Fruit fly (Drosophila melanogaster) whole organism, embryonic: ENCODE measurements around the gene CG12075.

Experiments
- CG8388 ChIP-seq: fragments of 200-800 bp; sonication (Bioruptor generic); optimal IDR thresholded peaks from 2 replicates; lab custom pipeline; 2019; ENCODE audit warnings: missing biosample characterization, mild to moderate bottlenecking, missing genetic modification characterization, moderate library complexity
- Optix ChIP-seq: fragments of 200-800 bp; sonication (Bioruptor generic); IDR thresholded peaks from 3 replicates; pipeline ENCODE4 v1.3.6; 2022; ENCODE audit warnings: missing biosample characterization, missing genetic modification characterization
- Sox102F ChIP-seq: fragments of 200-800 bp; sonication (Bioruptor generic); optimal IDR thresholded peaks from 2 replicates; lab custom pipeline; 2018; ENCODE audit warnings: missing biosample characterization, mild to moderate bottlenecking, missing genetic modification characterization, moderate library complexity
- bcd ChIP-seq: fragments of 200-800 bp; sonication (Bioruptor generic); optimal IDR thresholded peaks from 2 replicates; lab custom pipeline; 2017; ENCODE audit warnings: missing biosample characterization, mild to moderate bottlenecking, missing genetic modification characterization
- jing ChIP-seq: fragments of 200-800 bp; sonication (Bioruptor generic); optimal IDR thresholded peaks from 2 replicates; lab custom pipeline; 2018; ENCODE audit warnings: missing biosample characterization, mild to moderate bottlenecking, missing genetic modification characterization
- pb ChIP-seq: fragments of 200-800 bp; sonication (Bioruptor generic); optimal IDR thresholded peaks from 3 replicates; lab custom pipeline; 2016; ENCODE audit warnings: missing biosample characterization, missing genetic modification characterization
- stc ChIP-seq: fragments of 200-800 bp; sonication (Bioruptor generic); IDR thresholded peaks from 2 replicates; pipeline ENCODE4 v1.3.6; 2022; ENCODE audit warnings: missing biosample characterization, missing genetic modification characterization

DNA sequence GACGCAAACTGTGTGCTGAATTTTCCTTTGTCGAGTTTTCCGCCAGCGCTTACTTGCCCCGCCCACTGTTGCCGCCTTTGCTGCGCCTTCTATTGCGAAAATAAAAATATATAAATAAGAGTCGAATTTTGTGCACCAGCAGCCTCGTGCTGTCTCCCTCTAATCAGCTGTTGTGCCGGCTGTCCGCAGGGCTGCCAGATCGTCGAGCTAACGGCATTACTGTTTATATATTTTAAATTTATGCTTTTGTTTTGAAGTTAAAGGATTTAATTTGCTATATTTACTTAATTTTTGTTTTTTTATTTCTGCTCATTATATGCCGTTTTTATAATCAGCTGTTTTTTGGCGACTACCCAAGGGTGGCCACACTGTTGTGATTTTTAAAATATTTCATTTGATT, 62.0 kb downstream of the CG12075 start, which contains the start of gene Uros1:
- TF ChIP-seq CG8388, result peak; percentile 14
- TF ChIP-seq stc (GFP tag; lab: Robert Waterston, UW), result no peak
- peak; percentile 13 for TF ChIP-seq Sox102F
- TF ChIP-seq Optix (GFP tag; lab: Robert Waterston, UW), result peak; percentile 50; the same call in 1 of the 3 replicates
- no peak for TF ChIP-seq bcd (GFP tag; lab: Kevin White, UChicago)
- TF ChIP-seq pb, result no peak
- TF ChIP-seq jing, result no peak
